Fruit fly (Drosophila melanogaster) whole organism, embryonic: Measurements from ENCODE around the gene Eig71Ed.

Experiments
- Adf1 ChIP-seq: fragments of 200-800 bp; sonication (Bioruptor generic); IDR thresholded peaks from 2 replicates; pipeline ENCODE4 v1.3.6; 2022; ENCODE audit warnings: missing biosample characterization, missing genetic modification characterization
- Atf-2 ChIP-seq: fragments of 200-800 bp; sonication (Bioruptor generic); optimal IDR thresholded peaks from 2 replicates; lab custom pipeline; 2016; ENCODE audit warnings: missing biosample characterization, missing genetic modification characterization
- B-H1 ChIP-seq: fragments of 200-800 bp; sonication (Bioruptor generic); IDR thresholded peaks from 3 replicates; pipeline ENCODE4 v1.3.6; 2022; ENCODE audit warnings: missing biosample characterization, missing genetic modification characterization
- CG10147 ChIP-seq: fragments of 200-800 bp; sonication (Bioruptor generic); optimal IDR thresholded peaks from 2 replicates; lab custom pipeline; 2019; ENCODE audit warnings: missing biosample characterization, mild to moderate bottlenecking, missing genetic modification characterization, moderate library complexity
- CG12769 ChIP-seq: fragments of 200-800 bp; sonication (Bioruptor generic); optimal IDR thresholded peaks from 2 replicates; lab custom pipeline; 2019; ENCODE audit warnings: missing biosample characterization, mild to moderate bottlenecking, missing genetic modification characterization, moderate library complexity
- CG14860 ChIP-seq: fragments of 200-800 bp; sonication (Bioruptor generic); IDR thresholded peaks from 3 replicates; pipeline ENCODE4 v1.3.6; 2022; ENCODE audit warnings: missing biosample characterization, missing genetic modification characterization; ENCODE audit not compliant: partially characterized antibody
- CG15479 ChIP-seq: fragments of 200-800 bp; sonication (Bioruptor generic); optimal IDR thresholded peaks from 3 replicates; lab custom pipeline; 2019; ENCODE audit warnings: missing biosample characterization, mild to moderate bottlenecking, missing genetic modification characterization, moderate library complexity
- CG1603 ChIP-seq: fragments of 200-800 bp; sonication (Bioruptor generic); optimal IDR thresholded peaks from 2 replicates; lab custom pipeline; 2019; ENCODE audit warnings: missing biosample characterization, mild to moderate bottlenecking, missing genetic modification characterization, moderate library complexity
- CG17359 ChIP-seq: fragments of 200-800 bp; sonication (Bioruptor generic); optimal IDR thresholded peaks from 3 replicates; lab custom pipeline; 2018; ENCODE audit warnings: missing biosample characterization, mild to moderate bottlenecking, missing genetic modification characterization, moderate library complexity
- CG17802 ChIP-seq: fragments of 200-800 bp; sonication (Bioruptor generic); optimal IDR thresholded peaks from 2 replicates; lab custom pipeline; 2018; ENCODE audit warnings: missing biosample characterization, mild to moderate bottlenecking, missing genetic modification characterization, moderate library complexity
- CG2875 ChIP-seq: fragments of 200-800 bp; sonication (Bioruptor generic); optimal IDR thresholded peaks from 2 replicates; lab custom pipeline; 2017; ENCODE audit warnings: missing biosample characterization, mild to moderate bottlenecking, missing genetic modification characterization, missing genetic modification reagents
- CG34376 ChIP-seq: fragments of 200-800 bp; sonication (Bioruptor generic); optimal IDR thresholded peaks from 2 replicates; lab custom pipeline; 2018; ENCODE audit warnings: missing biosample characterization, mild to moderate bottlenecking, missing genetic modification characterization
- CG4282 ChIP-seq: fragments of 200-800 bp; sonication (Bioruptor generic); optimal IDR thresholded peaks from 2 replicates; lab custom pipeline; 2016; ENCODE audit warnings: missing biosample characterization, missing genetic modification characterization
- CG4360 ChIP-seq: fragments of 200-800 bp; sonication (Bioruptor generic); IDR thresholded peaks from 2 replicates; pipeline ENCODE4 v1.3.6; 2022; ENCODE audit warnings: missing biosample characterization, missing genetic modification characterization
- CG4424 ChIP-seq: fragments of 200-800 bp; sonication (Bioruptor generic); optimal IDR thresholded peaks from 3 replicates; lab custom pipeline; 2016; ENCODE audit warnings: missing biosample characterization, missing genetic modification characterization
- CG4820 ChIP-seq: fragments of 200-800 bp; sonication (Bioruptor generic); optimal IDR thresholded peaks from 3 replicates; lab custom pipeline; 2016; ENCODE audit warnings: missing biosample characterization, missing genetic modification characterization
- CG6854 ChIP-seq: fragments of 200-800 bp; sonication (Bioruptor generic); optimal IDR thresholded peaks from 3 replicates; lab custom pipeline; 2017; ENCODE audit warnings: missing biosample characterization, mild to moderate bottlenecking, missing genetic modification characterization
- CG7928 ChIP-seq: fragments of 200-800 bp; sonication (Bioruptor generic); optimal IDR thresholded peaks from 2 replicates; lab custom pipeline; 2017; ENCODE audit warnings: missing biosample characterization, mild to moderate bottlenecking, missing genetic modification characterization
- CG8944 ChIP-seq: fragments of 200-800 bp; sonication (Bioruptor generic); optimal IDR thresholded peaks from 3 replicates; lab custom pipeline; 2016; ENCODE audit warnings: missing biosample characterization, missing genetic modification characterization
- CHES-1-like ChIP-seq: fragments of 200-800 bp; sonication (Bioruptor generic); optimal IDR thresholded peaks from 2 replicates; lab custom pipeline; 2016; ENCODE audit warnings: missing biosample characterization, missing genetic modification characterization
- Camta ChIP-seq: fragments of 200-800 bp; sonication (Bioruptor generic); optimal IDR thresholded peaks from 2 replicates; lab custom pipeline; 2016; ENCODE audit warnings: missing biosample characterization, missing genetic modification characterization
- Fer1 ChIP-seq: fragments of 200-800 bp; sonication (Bioruptor generic); optimal IDR thresholded peaks from 2 replicates; lab custom pipeline; 2017; ENCODE audit warnings: missing biosample characterization, mild to moderate bottlenecking, missing genetic modification characterization
- H2.0 ChIP-seq: fragments of 200-800 bp; sonication (Bioruptor generic); IDR thresholded peaks from 2 replicates; pipeline ENCODE4 v1.3.6; 2022; ENCODE audit warnings: missing biosample characterization, missing genetic modification characterization
- Hr51 ChIP-seq, 2 experiments: fragments of 200-800 bp; sonication (Bioruptor generic); optimal IDR thresholded peaks; 2 replicates in 1 of 2; 3 replicates in 1 of 2; lab custom pipeline; 2016 to 2018; ENCODE audit warnings: missing biosample characterization in 2 of 2, missing genetic modification characterization in 2 of 2, mild to moderate bottlenecking in 1 of 2, moderate library complexity in 1 of 2
- NK7.1 ChIP-seq: fragments of 200-800 bp; sonication (Bioruptor generic); optimal IDR thresholded peaks from 3 replicates; lab custom pipeline; 2016; ENCODE audit warnings: missing biosample characterization, missing genetic modification characterization
- Nf-YA ChIP-seq: fragments of 200-800 bp; sonication (Bioruptor generic); IDR thresholded peaks from 2 replicates; pipeline ENCODE4 v1.3.6; 2022; ENCODE audit warnings: missing biosample characterization, missing genetic modification characterization
- Oaz ChIP-seq: fragments of 200-800 bp; sonication (Bioruptor generic); IDR thresholded peaks from 2 replicates; pipeline ENCODE4 v1.3.6; 2022; ENCODE audit warnings: missing biosample characterization, missing genetic modification characterization
- Six4 ChIP-seq: fragments of 200-800 bp; sonication (Bioruptor generic); optimal IDR thresholded peaks from 2 replicates; lab custom pipeline; 2016; ENCODE audit warnings: missing biosample characterization, missing genetic modification characterization
- Sry-δ ChIP-seq: fragments of 200-800 bp; sonication (Bioruptor generic); optimal IDR thresholded peaks from 2 replicates; lab custom pipeline; 2016; ENCODE audit warnings: missing biosample characterization, missing genetic modification characterization
- abd-A ChIP-seq: fragments of 200-800 bp; sonication (Bioruptor generic); optimal IDR thresholded peaks from 3 replicates; lab custom pipeline; 2019; ENCODE audit warnings: missing biosample characterization, mild to moderate bottlenecking, missing genetic modification characterization, moderate library complexity
- amos ChIP-seq: fragments of 200-800 bp; sonication (Bioruptor generic); IDR thresholded peaks from 2 replicates; pipeline ENCODE4 v1.3.6; 2022; ENCODE audit warnings: missing biosample characterization, missing genetic modification characterization; ENCODE audit not compliant: partially characterized antibody
- ara ChIP-seq: fragments of 200-800 bp; sonication (Bioruptor generic); IDR thresholded peaks from 2 replicates; pipeline ENCODE4 v1.3.6; 2022; ENCODE audit warnings: missing biosample characterization, missing genetic modification characterization
- bsh ChIP-seq, 2 experiments: fragments of 200-800 bp; sonication (Bioruptor generic); optimal IDR thresholded peaks; 2 replicates each; lab custom pipeline; 2017 to 2018; ENCODE audit warnings: mild to moderate bottlenecking in 2 of 2, missing biosample characterization in 2 of 2, missing genetic modification characterization in 2 of 2, moderate library complexity in 1 of 2
- dati ChIP-seq: fragments of 200-800 bp; sonication (Bioruptor generic); IDR thresholded peaks from 2 replicates; pipeline ENCODE4 v1.3.6; 2022; ENCODE audit warnings: missing biosample characterization, missing genetic modification characterization
- dm ChIP-seq: fragments of 200-800 bp; sonication (Bioruptor generic); optimal IDR thresholded peaks from 3 replicates; lab custom pipeline; 2016; ENCODE audit warnings: missing biosample characterization, missing genetic modification characterization
- fd102C ChIP-seq: fragments of 200-800 bp; sonication (Bioruptor generic); optimal IDR thresholded peaks from 2 replicates; lab custom pipeline; 2018; ENCODE audit warnings: missing biosample characterization, mild to moderate bottlenecking, missing genetic modification characterization, moderate library complexity
- gcm ChIP-seq: fragments of 200-800 bp; sonication (Bioruptor generic); optimal IDR thresholded peaks from 2 replicates; lab custom pipeline; 2019; ENCODE audit warnings: missing biosample characterization, mild to moderate bottlenecking, missing genetic modification characterization, moderate library complexity
- gcm2 ChIP-seq: fragments of 200-800 bp; sonication (Bioruptor generic); optimal IDR thresholded peaks from 2 replicates; lab custom pipeline; 2016; ENCODE audit warnings: missing biosample characterization, missing genetic modification characterization
- lmd ChIP-seq: fragments of 200-800 bp; sonication (Bioruptor generic); IDR thresholded peaks from 2 replicates; pipeline ENCODE4 v1.3.6; 2022; ENCODE audit warnings: missing biosample characterization, missing genetic modification characterization
- lov ChIP-seq, 2 experiments: fragments of 200-800 bp in 1 of 2; fragments of >200 bp in 1 of 2; sonication (Bioruptor generic) in 1 of 2; IDR thresholded peaks in 1 of 2; optimal IDR thresholded peaks in 1 of 2; 2 replicates in 1 of 2; 3 replicates in 1 of 2; pipeline versions ENCODE4 v1.3.6 to Lab custom; 2017 to 2022; ENCODE audit warnings: missing biosample characterization in 1 of 2, missing genetic modification characterization in 1 of 2
- mirr ChIP-seq: fragments of 200-800 bp; sonication (Bioruptor generic); optimal IDR thresholded peaks from 3 replicates; lab custom pipeline; 2018; ENCODE audit warnings: missing biosample characterization, mild to moderate bottlenecking, missing genetic modification characterization
- phol ChIP-seq: fragments of 200-800 bp; sonication (Bioruptor generic); optimal IDR thresholded peaks from 3 replicates; lab custom pipeline; 2018; ENCODE audit warnings: missing biosample characterization, mild to moderate bottlenecking, missing genetic modification characterization, moderate library complexity
- prd ChIP-seq, 3 experiments: fragments of >200 bp in 2 of 3; fragments of 200-800 bp in 1 of 3; sonication (Bioruptor generic) in 1 of 3; optimal IDR thresholded peaks in 2 of 3; IDR thresholded peaks in 1 of 3; 2 replicates in 2 of 3; 3 replicates in 1 of 3; pipeline versions ENCODE4 v1.3.6 to Lab custom; 2017 to 2022; ENCODE audit warnings: missing biosample characterization in 1 of 3, missing genetic modification characterization in 1 of 3
- schlank ChIP-seq: fragments of 200-800 bp; sonication (Bioruptor generic); optimal IDR thresholded peaks from 2 replicates; lab custom pipeline; 2018; ENCODE audit warnings: missing biosample characterization, mild to moderate bottlenecking, missing genetic modification characterization
- scrt ChIP-seq: fragments of 200-800 bp; sonication (Bioruptor generic); optimal IDR thresholded peaks from 2 replicates; lab custom pipeline; 2018; ENCODE audit warnings: missing biosample characterization, mild to moderate bottlenecking, missing genetic modification characterization, moderate library complexity
- sima ChIP-seq: fragments of 200-800 bp; sonication (Bioruptor generic); optimal IDR thresholded peaks from 2 replicates; lab custom pipeline; 2016; ENCODE audit warnings: missing biosample characterization, missing genetic modification characterization
- sna ChIP-seq: fragments of 200-800 bp; sonication (Bioruptor generic); IDR thresholded peaks from 2 replicates; pipeline ENCODE4 v1.3.6; 2022; ENCODE audit warnings: missing biosample characterization, missing genetic modification characterization; ENCODE audit not compliant: partially characterized antibody
- tio ChIP-seq: fragments of 200-800 bp; sonication (Bioruptor generic); optimal IDR thresholded peaks from 2 replicates; lab custom pipeline; 2017; ENCODE audit warnings: missing biosample characterization, missing genetic modification characterization, inconsistent platforms
- toy ChIP-seq: fragments of 200-800 bp; sonication (Bioruptor generic); IDR thresholded peaks from 2 replicates; pipeline ENCODE4 v1.3.6; 2022; ENCODE audit warnings: missing biosample characterization, missing genetic modification characterization
- unpg ChIP-seq: fragments of 200-800 bp; sonication (Bioruptor generic); optimal IDR thresholded peaks from 3 replicates; lab custom pipeline; 2018; ENCODE audit warnings: missing biosample characterization, mild to moderate bottlenecking, missing genetic modification characterization, moderate library complexity

Gene Eig71Ed

dm6 chr3L:15632653-15633052, 19.7 kb upstream of the Eig71Ed start (continued):
- TF ChIP-seq phol (tag; lab: Kevin White, UChicago) (no peak), CG1603 (tag; lab: Kevin White, UChicago) (no peak), Adf1 (GFP tag; lab: Robert Waterston, UW) (no peak), unpg (GFP tag; lab: Kevin White, UChicago) (no peak), amos (no peak), gcm (GFP tag; lab: Kevin White, UChicago) (no peak), CG34376 (peak; percentile 6), B-H1 (GFP tag; lab: Robert Waterston, UW) (no peak), CG12769 (no peak), toy (GFP tag; lab: Robert Waterston, UW) (no peak), Sry-δ (GFP tag; lab: Kevin White, UChicago) (no peak), mirr (GFP tag; lab: Kevin White, UChicago) (peak; percentile 8), Fer1 (GFP tag; lab: Kevin White, UChicago) (peak; percentile 6), sna (GFP tag; lab: Robert Waterston, UW) (no peak), CG15479 (GFP tag; lab: Kevin White, UChicago) (no peak), prd (optimal IDR thresholded peaks at IDR 0.05; lab: Kevin White, UChicago) (no peak), prd (GFP tag; IDR thresholded peaks at IDR 0.05; lab: Robert Waterston, UW) (no peak), CG2875 (GFP tag; lab: Kevin White, UChicago) (no peak), Nf-YA (no peak), CG10147 (GFP tag; lab: Kevin White, UChicago) (no peak), ara (GFP tag; lab: Robert Waterston, UW) (no peak), Hr51 (GFP tag; optimal IDR thresholded peaks at IDR 0.05; lab: Kevin White, UChicago) (no peak), NK7.1 (GFP tag; lab: Kevin White, UChicago) (no peak), CG7928 (no peak), CG4820 (GFP tag; lab: Kevin White, UChicago) (no peak), H2.0 (no peak), CG17359 (tag; lab: Kevin White, UChicago) (no peak), Camta (GFP tag; lab: Kevin White, UChicago) (no peak), fd102C (GFP tag; lab: Kevin White, UChicago) (no peak), CG17802 (tag; lab: Kevin White, UChicago) (no peak), bsh (GFP tag; optimal IDR thresholded peaks at IDR 0.05; lab: Kevin White, UChicago) (no peak), sima (GFP tag; lab: Kevin White, UChicago) (no peak), CG4360 (no peak), CG4424 (GFP tag; lab: Kevin White, UChicago) (no peak), schlank (tag; lab: Kevin White, UChicago) (no peak), CHES-1-like (no peak), CG14860 (GFP tag; lab: Robert Waterston, UW) (no peak), dm (GFP tag; lab: Kevin White, UChicago) (no peak), Oaz (GFP tag; lab: Robert Waterston, UW) (no peak), CG8944 (GFP tag; lab: Kevin White, UChicago) (no peak), gcm2 (GFP tag; lab: Kevin White, UChicago) (no peak), tio (GFP tag; lab: Kevin White, UChicago) (no peak), abd-A (tag; lab: Kevin White, UChicago) (no peak), scrt (GFP tag; lab: Kevin White, UChicago) (no peak), lmd (no peak), CG6854 (GFP tag; lab: Kevin White, UChicago) (peak; percentile 2), dati (GFP tag; lab: Robert Waterston, UW) (no peak), lov (optimal IDR thresholded peaks at IDR 0.05; lab: Kevin White, UChicago) (no peak), lov (GFP tag; IDR thresholded peaks at IDR 0.05; lab: Robert Waterston, UW) (no peak), Six4 (GFP tag; lab: Kevin White, UChicago) (no peak), CG4282 (GFP tag; lab: Kevin White, UChicago) (no peak), Atf-2 (GFP tag; lab: Kevin White, UChicago) (no peak)
